Fruit fly (Drosophila melanogaster) whole organism, embryonic: Measurements from ENCODE around the gene Ddc.

ENCODE experiments used
- CG10565 ChIP-seq: fragments of 200-800 bp; sonication (Bioruptor generic); optimal IDR thresholded peaks from 3 replicates; lab custom pipeline; 2016; ENCODE audit warnings: missing biosample characterization, mild to moderate bottlenecking, missing genetic modification characterization
- CG11085 ChIP-seq: fragments of 200-800 bp; sonication (Bioruptor generic); IDR thresholded peaks from 2 replicates; pipeline ENCODE4 v1.3.6; 2022; ENCODE audit warnings: missing biosample characterization, missing genetic modification characterization
- CG11695 ChIP-seq: fragments of 200-800 bp; sonication (Bioruptor generic); IDR thresholded peaks from 3 replicates; pipeline ENCODE4 v1.3.6; 2022; ENCODE audit warnings: missing biosample characterization, missing genetic modification characterization
- CG12219 ChIP-seq: fragments of 200-800 bp; sonication (Bioruptor generic); optimal IDR thresholded peaks from 3 replicates; lab custom pipeline; 2018; ENCODE audit warnings: missing biosample characterization, mild to moderate bottlenecking, missing genetic modification characterization
- CG12659 ChIP-seq: fragments of 200-800 bp; sonication (Bioruptor generic); optimal IDR thresholded peaks from 3 replicates; lab custom pipeline; 2017; ENCODE audit warnings: mild to moderate bottlenecking, missing biosample characterization, missing genetic modification reagents, missing genetic modification characterization
- CG14667 ChIP-seq: fragments of 200-800 bp; sonication (Bioruptor generic); IDR thresholded peaks from 2 replicates; pipeline ENCODE4 v1.3.6; 2022; ENCODE audit warnings: missing biosample characterization, missing genetic modification characterization
- CG14965 ChIP-seq: fragments of 200-800 bp; sonication (Bioruptor generic); optimal IDR thresholded peaks from 2 replicates; lab custom pipeline; 2016; ENCODE audit warnings: missing biosample characterization, missing genetic modification characterization, borderline replicate concordance
- CG1529 ChIP-seq: fragments of 200-800 bp; sonication (Bioruptor generic); optimal IDR thresholded peaks from 3 replicates; lab custom pipeline; 2018; ENCODE audit warnings: missing biosample characterization, missing genetic modification characterization
- CG15479 ChIP-seq: fragments of 200-800 bp; sonication (Bioruptor generic); optimal IDR thresholded peaks from 3 replicates; lab custom pipeline; 2019; ENCODE audit warnings: missing biosample characterization, mild to moderate bottlenecking, missing genetic modification characterization, moderate library complexity
- CG17385 ChIP-seq: fragments of 200-800 bp; sonication (Bioruptor generic); optimal IDR thresholded peaks from 3 replicates; lab custom pipeline; 2018; ENCODE audit warnings: missing biosample characterization, mild to moderate bottlenecking, missing genetic modification characterization
- CG17612 ChIP-seq: fragments of 200-800 bp; sonication (Bioruptor generic); IDR thresholded peaks from 2 replicates; pipeline ENCODE4 v1.3.6; 2022; ENCODE audit warnings: missing biosample characterization, missing genetic modification characterization
- CG17829 ChIP-seq: fragments of 200-800 bp; optimal IDR thresholded peaks from 2 replicates; lab custom pipeline; 2019; ENCODE audit warnings: missing biosample characterization, mild to moderate bottlenecking, missing genetic modification characterization, moderate library complexity
- CG18262 ChIP-seq: fragments of 200-800 bp; optimal IDR thresholded peaks from 3 replicates; lab custom pipeline; 2019; ENCODE audit warnings: missing biosample characterization, mild to moderate bottlenecking, missing genetic modification characterization, moderate library complexity
- CG2129 ChIP-seq: fragments of 200-800 bp; sonication (Bioruptor generic); IDR thresholded peaks from 2 replicates; pipeline ENCODE4 v1.3.6; 2022; ENCODE audit warnings: missing biosample characterization, missing genetic modification characterization; ENCODE audit not compliant: partially characterized antibody
- CG2712 ChIP-seq: fragments of 200-800 bp; optimal IDR thresholded peaks from 3 replicates; lab custom pipeline; 2019; ENCODE audit warnings: missing biosample characterization, mild to moderate bottlenecking, missing genetic modification characterization, moderate library complexity
- CG30431 ChIP-seq: fragments of 200-800 bp; sonication (Bioruptor generic); optimal IDR thresholded peaks from 2 replicates; lab custom pipeline; 2017; ENCODE audit warnings: missing biosample characterization, missing genetic modification characterization
- CG32767 ChIP-seq: fragments of 200-800 bp; sonication (Bioruptor generic); IDR thresholded peaks from 2 replicates; pipeline ENCODE4 v1.3.6; 2022; ENCODE audit warnings: missing biosample characterization, missing genetic modification characterization
- CG4854 ChIP-seq: fragments of 200-800 bp; sonication (Bioruptor generic); optimal IDR thresholded peaks from 2 replicates; lab custom pipeline; 2016; ENCODE audit warnings: missing biosample characterization, missing genetic modification characterization, inconsistent platforms
- CG6765 ChIP-seq: fragments of 200-800 bp; sonication (Bioruptor generic); optimal IDR thresholded peaks from 3 replicates; lab custom pipeline; 2017; ENCODE audit warnings: missing biosample characterization, mild to moderate bottlenecking, missing genetic modification characterization
- CG8924 ChIP-seq: fragments of 200-800 bp; optimal IDR thresholded peaks from 3 replicates; lab custom pipeline; 2019; ENCODE audit warnings: missing biosample characterization, mild to moderate bottlenecking, missing genetic modification characterization, moderate library complexity
- Camta ChIP-seq: fragments of 200-800 bp; sonication (Bioruptor generic); optimal IDR thresholded peaks from 2 replicates; lab custom pipeline; 2016; ENCODE audit warnings: missing biosample characterization, missing genetic modification characterization
- D ChIP-seq, 2 experiments: fragments of 200-800 bp in 1 of 2; fragments of >200 bp in 1 of 2; sonication (Bioruptor generic) in 1 of 2; optimal IDR thresholded peaks; 2 replicates in 1 of 2; 3 replicates in 1 of 2; lab custom pipeline; 2017; ENCODE audit warnings: mild to moderate bottlenecking in 1 of 2, missing biosample characterization in 1 of 2, missing genetic modification characterization in 1 of 2, missing genetic modification reagents in 1 of 2
- D19A ChIP-seq: fragments of 200-800 bp; optimal IDR thresholded peaks from 3 replicates; lab custom pipeline; 2019; ENCODE audit warnings: missing biosample characterization, mild to moderate bottlenecking, missing genetic modification characterization, moderate library complexity
- Dll ChIP-seq: fragments of 200-800 bp; sonication (Bioruptor generic); IDR thresholded peaks from 4 replicates; pipeline ENCODE4 v1.3.6; 2022; ENCODE audit warnings: missing biosample characterization, missing genetic modification characterization; ENCODE audit not compliant: partially characterized antibody
- E2f1 ChIP-seq: fragments of 200-800 bp; sonication (Bioruptor generic); IDR thresholded peaks from 2 replicates; pipeline ENCODE4 v1.3.6; 2022; ENCODE audit warnings: missing biosample characterization, missing genetic modification characterization
- Fer3 ChIP-seq: fragments of 200-800 bp; sonication (Bioruptor generic); optimal IDR thresholded peaks from 2 replicates; lab custom pipeline; 2018; ENCODE audit warnings: missing biosample characterization, mild to moderate bottlenecking, missing genetic modification characterization, moderate library complexity
- HLH3B ChIP-seq: fragments of 200-800 bp; sonication (Bioruptor generic); IDR thresholded peaks from 2 replicates; pipeline ENCODE4 v1.3.6; 2022; ENCODE audit warnings: missing biosample characterization, missing genetic modification characterization
- HmgZ ChIP-seq: fragments of 200-800 bp; sonication (Bioruptor generic); optimal IDR thresholded peaks from 2 replicates; lab custom pipeline; 2018; ENCODE audit warnings: missing biosample characterization, mild to moderate bottlenecking, missing genetic modification characterization
- Jarid2 ChIP-seq: fragments of 200-800 bp; sonication (Bioruptor generic); optimal IDR thresholded peaks from 3 replicates; lab custom pipeline; 2017; ENCODE audit warnings: mild to moderate bottlenecking, missing biosample characterization, missing genetic modification reagents, missing genetic modification characterization
- Lhr ChIP-seq: fragments of 200-800 bp; sonication (Bioruptor generic); optimal IDR thresholded peaks from 3 replicates; lab custom pipeline; 2017; ENCODE audit warnings: mild to moderate bottlenecking, missing biosample characterization, missing genetic modification reagents, missing genetic modification characterization
- Meics ChIP-seq: fragments of 200-800 bp; sonication (Bioruptor generic); optimal IDR thresholded peaks from 2 replicates; lab custom pipeline; 2017; ENCODE audit warnings: missing biosample characterization, mild to moderate bottlenecking, missing genetic modification characterization
- Oaz ChIP-seq: fragments of 200-800 bp; sonication (Bioruptor generic); IDR thresholded peaks from 2 replicates; pipeline ENCODE4 v1.3.6; 2022; ENCODE audit warnings: missing biosample characterization, missing genetic modification characterization
- Oli ChIP-seq: fragments of 200-800 bp; sonication (Bioruptor generic); optimal IDR thresholded peaks from 2 replicates; lab custom pipeline; 2018; ENCODE audit warnings: missing biosample characterization, mild to moderate bottlenecking, missing genetic modification characterization, moderate library complexity
- Side ChIP-seq: fragments of 200-800 bp; sonication (Bioruptor generic); optimal IDR thresholded peaks from 2 replicates; lab custom pipeline; 2016; ENCODE audit warnings: missing biosample characterization, missing genetic modification characterization
- TFAM ChIP-seq: fragments of 200-800 bp; sonication (Bioruptor generic); optimal IDR thresholded peaks from 2 replicates; lab custom pipeline; 2017; ENCODE audit warnings: missing biosample characterization, missing genetic modification characterization, inconsistent platforms
- Xbp1 ChIP-seq: fragments of 200-800 bp; sonication (Bioruptor generic); optimal IDR thresholded peaks from 3 replicates; lab custom pipeline; 2016; ENCODE audit warnings: missing biosample characterization, mild to moderate bottlenecking, missing genetic modification characterization
- ash1 ChIP-seq: fragments of 200-800 bp; sonication (Bioruptor generic); optimal IDR thresholded peaks from 2 replicates; lab custom pipeline; 2018; ENCODE audit warnings: missing biosample characterization, mild to moderate bottlenecking, missing genetic modification characterization
- chinmo ChIP-seq: fragments of 200-800 bp; sonication (Bioruptor generic); IDR thresholded peaks from 4 replicates; pipeline ENCODE4 v1.3.6; 2022; ENCODE audit warnings: missing biosample characterization, missing genetic modification characterization; ENCODE audit not compliant: partially characterized antibody
- chm ChIP-seq: fragments of 200-800 bp; sonication (Bioruptor generic); IDR thresholded peaks from 2 replicates; pipeline ENCODE4 v1.3.6; 2022; ENCODE audit warnings: missing biosample characterization, missing genetic modification characterization
- disco-r ChIP-seq: fragments of 200-800 bp; sonication (Bioruptor generic); optimal IDR thresholded peaks from 2 replicates; lab custom pipeline; 2016; ENCODE audit warnings: missing biosample characterization, missing genetic modification characterization
- gt ChIP-seq: fragments of 200-800 bp; sonication (Bioruptor generic); IDR thresholded peaks from 2 replicates; pipeline ENCODE4 v1.3.6; 2022; ENCODE audit warnings: missing biosample characterization, missing genetic modification characterization
- ind ChIP-seq: fragments of 200-800 bp; sonication (Bioruptor generic); optimal IDR thresholded peaks from 3 replicates; lab custom pipeline; 2016; ENCODE audit warnings: missing biosample characterization, missing genetic modification characterization
- inv ChIP-seq: fragments of 200-800 bp; sonication (Bioruptor generic); IDR thresholded peaks from 2 replicates; pipeline ENCODE4 v1.3.6; 2022; ENCODE audit warnings: missing biosample characterization, missing genetic modification characterization; ENCODE audit not compliant: partially characterized antibody
- peb ChIP-seq: fragments of 200-800 bp; sonication (Bioruptor generic); IDR thresholded peaks from 2 replicates; pipeline ENCODE4 v1.3.6; 2022; ENCODE audit warnings: missing biosample characterization, missing genetic modification characterization
- slbo ChIP-seq: fragments of 200-800 bp; sonication (Bioruptor generic); IDR thresholded peaks from 2 replicates; pipeline ENCODE4 v1.3.6; 2022; ENCODE audit warnings: missing biosample characterization, missing genetic modification characterization
- so ChIP-seq: fragments of 200-800 bp; sonication (Bioruptor generic); IDR thresholded peaks from 3 replicates; pipeline ENCODE4 v1.3.6; 2022; ENCODE audit warnings: missing biosample characterization, missing genetic modification characterization
- trh ChIP-seq: fragments of 200-800 bp; sonication (Bioruptor generic); optimal IDR thresholded peaks from 2 replicates; lab custom pipeline; 2016; ENCODE audit warnings: missing biosample characterization, missing genetic modification characterization
- tx ChIP-seq: fragments of 200-800 bp; sonication (Bioruptor generic); optimal IDR thresholded peaks from 2 replicates; lab custom pipeline; 2016; ENCODE audit warnings: missing biosample characterization, missing genetic modification characterization
- zfh2 ChIP-seq: fragments of 200-800 bp; sonication (Bioruptor generic); optimal IDR thresholded peaks from 2 replicates; lab custom pipeline; 2016; ENCODE audit warnings: missing biosample characterization, missing genetic modification characterization

Gene Ddc

dm6 chr2L:19163143-19163974 is 43.3 kb upstream of the Ddc start (continued):
- TF ChIP-seq CG32767 (no peak), chinmo (GFP tag; lab: Robert Waterston, UW) (0 out of 4 replicates have a peak, but pooled peaks have one; percentile 16), inv (GFP tag; lab: Robert Waterston, UW) (no peak), CG11695 (no peak), Fer3 (tag; lab: Kevin White, UChicago) (no peak), so (no peak), CG30431 (GFP tag; lab: Kevin White, UChicago) (no peak), CG14667 (GFP tag; lab: Robert Waterston, UW) (no peak), CG12659 (GFP tag; lab: Kevin White, UChicago) (no peak), disco-r (GFP tag; lab: Kevin White, UChicago) (no peak), Side (GFP tag; lab: Kevin White, UChicago) (no peak), CG18262 (tag; lab: Kevin White, UChicago) (no peak), D (optimal IDR thresholded peaks at IDR 0.05; lab: Kevin White, UChicago) (no peak), D (GFP tag; optimal IDR thresholded peaks at IDR 0.05; lab: Kevin White, UChicago) (no peak), slbo (no peak), CG17612 (GFP tag; lab: Robert Waterston, UW) (no peak), ash1 (no peak), CG6765 (GFP tag; lab: Kevin White, UChicago) (no peak), Meics (GFP tag; lab: Kevin White, UChicago) (no peak), TFAM (GFP tag; lab: Kevin White, UChicago) (no peak), CG11085 (GFP tag; lab: Robert Waterston, UW) (no peak), Xbp1 (no peak), CG2712 (tag; lab: Kevin White, UChicago) (no peak), CG15479 (GFP tag; lab: Kevin White, UChicago) (no peak), D19A (tag; lab: Kevin White, UChicago) (no peak), CG4854 (GFP tag; lab: Kevin White, UChicago) (no peak), HmgZ (tag; lab: Kevin White, UChicago) (no peak), CG8924 (tag; lab: Kevin White, UChicago) (no peak), E2f1 (GFP tag; lab: Robert Waterston, UW) (no peak), tx (GFP tag; lab: Kevin White, UChicago) (no peak), trh (GFP tag; lab: Kevin White, UChicago) (no peak), HLH3B (no peak), CG17385 (GFP tag; lab: Kevin White, UChicago) (peak; percentile 61), zfh2 (GFP tag; lab: Kevin White, UChicago) (no peak), CG12219 (no peak), ind (GFP tag; lab: Kevin White, UChicago) (no peak), CG14965 (no peak), Camta (no peak), CG1529 (GFP tag; lab: Kevin White, UChicago) (no peak), CG2129 (GFP tag; lab: Robert Waterston, UW) (no peak), CG17829 (tag; lab: Kevin White, UChicago) (no peak), chm (GFP tag; lab: Robert Waterston, UW) (no peak), gt (GFP tag; lab: Robert Waterston, UW) (no peak), Jarid2 (GFP tag; lab: Kevin White, UChicago) (no peak), CG10565 (GFP tag; lab: Kevin White, UChicago) (no peak), Oli (tag; lab: Kevin White, UChicago) (peak; percentile 21), Oaz (GFP tag; lab: Robert Waterston, UW) (no peak), Dll (no peak), peb (GFP tag; lab: Robert Waterston, UW) (no peak), Lhr (GFP tag; lab: Kevin White, UChicago) (no peak)
